Fruit fly (Drosophila melanogaster): ENCODE measurements around the gene DIP-kappa.
A peak's percentile ranks its signal among the peaks of the same experiment; 100 is the strongest.

Gene DIP-kappa

DNA sequence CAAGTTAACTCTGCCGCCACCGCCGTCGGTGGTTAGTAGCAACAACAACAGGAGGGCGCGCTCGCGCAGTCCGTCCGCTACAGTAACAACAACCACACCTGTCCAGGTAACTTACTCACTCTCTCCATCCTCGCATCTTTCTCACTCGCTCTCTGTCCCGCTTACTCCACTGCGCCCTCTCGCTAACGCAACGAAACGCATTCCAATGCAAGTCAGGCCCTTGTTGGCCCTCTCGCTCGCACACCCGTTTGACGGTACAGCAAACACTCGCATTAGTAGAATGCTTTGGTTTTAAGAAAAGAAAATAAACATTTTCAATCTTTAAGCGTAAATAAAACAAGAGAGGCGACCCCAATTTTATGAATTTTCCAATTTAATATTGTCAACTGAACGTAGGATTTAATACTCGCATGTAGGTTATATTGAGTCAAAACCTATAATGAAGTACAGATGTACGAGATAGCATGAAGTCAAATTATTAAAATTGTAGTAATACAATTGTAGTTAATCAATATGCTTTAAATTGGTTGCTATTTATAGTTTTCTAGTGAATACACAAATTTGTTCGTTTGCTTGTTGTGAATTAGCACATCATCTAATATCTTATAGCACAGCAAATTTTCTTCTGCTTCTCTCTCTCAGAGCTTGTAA is 51.0 kb downstream of the DIP-kappa start:
- peak; percentile 20 for TF ChIP-seq CG33017 (tag; optimal IDR thresholded peaks at IDR 0.05)
- no peak for TF ChIP-seq cic (GFP tag; optimal IDR thresholded peaks at IDR 0.05)

DNA sequence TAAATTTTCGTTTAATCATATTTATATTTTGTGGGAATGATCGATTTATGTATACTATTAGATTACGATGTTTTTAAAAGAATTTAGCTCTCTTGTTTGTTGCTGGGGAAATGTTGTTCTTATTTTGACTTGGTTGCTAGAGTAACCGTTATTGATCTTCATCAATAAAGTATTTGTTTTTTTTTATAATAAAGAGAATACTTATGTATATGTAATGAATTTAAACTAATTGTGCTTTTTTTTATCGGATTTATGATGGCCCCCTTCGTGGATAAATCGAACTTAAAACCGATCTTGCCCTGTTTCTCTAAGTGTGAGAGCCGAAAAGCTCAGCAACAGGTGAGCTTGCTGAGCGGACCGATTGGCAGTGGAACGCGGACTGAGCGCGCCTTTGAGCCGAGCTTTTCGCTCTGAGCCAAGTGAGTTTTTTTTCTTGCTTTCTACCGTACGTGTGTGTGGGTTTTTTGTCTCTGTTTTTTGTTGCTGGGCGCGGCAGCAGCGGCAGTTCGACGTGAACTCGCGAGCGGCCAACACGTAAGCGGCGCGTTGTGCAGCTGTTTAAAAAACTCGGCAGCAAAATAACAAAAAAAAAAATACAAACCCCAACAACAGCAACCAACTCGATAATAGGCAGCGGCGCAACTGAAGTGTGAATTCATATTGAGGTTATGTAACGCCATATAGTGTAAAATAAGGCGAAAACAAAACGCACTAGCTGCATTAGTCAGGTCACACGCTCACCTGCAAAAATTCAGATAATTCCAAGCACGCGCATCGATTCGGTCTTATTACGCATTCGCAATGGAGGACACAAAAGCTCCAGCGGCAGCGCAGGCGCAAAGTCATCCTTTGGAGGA is 51.9 kb downstream of the DIP-kappa start, which contains the start of gene CG18507:
TSS of gene CG18507 (plus strand) at position 501 of the 857 bp plus-strand sequence.
- TF ChIP-seq Hr96 (GFP tag; optimal IDR thresholded peaks at IDR 0.05) (peak; percentile 4), cic (GFP tag; optimal IDR thresholded peaks at IDR 0.05) (no peak), CG33017 (tag; optimal IDR thresholded peaks at IDR 0.05) (no peak), CG11617 (GFP tag; optimal IDR thresholded peaks at IDR 0.05) (no peak), kay (GFP tag; ENCODE audit: borderline replicate concordance) (no peak), tj (GFP tag; optimal IDR thresholded peaks at IDR 0.05) (no peak), CG7101 (tag; optimal IDR thresholded peaks at IDR 0.05) (no peak), pad (GFP tag; optimal IDR thresholded peaks at IDR 0.05) (no peak), Mnt (GFP tag; optimal IDR thresholded peaks at IDR 0.05) (no peak), bab1 (GFP tag; optimal IDR thresholded peaks at IDR 0.05) (peak; percentile 30), ovo (GFP tag; optimal IDR thresholded peaks at IDR 0.05) (no peak), toe (GFP tag; optimal IDR thresholded peaks at IDR 0.05) (no peak)

DNA sequence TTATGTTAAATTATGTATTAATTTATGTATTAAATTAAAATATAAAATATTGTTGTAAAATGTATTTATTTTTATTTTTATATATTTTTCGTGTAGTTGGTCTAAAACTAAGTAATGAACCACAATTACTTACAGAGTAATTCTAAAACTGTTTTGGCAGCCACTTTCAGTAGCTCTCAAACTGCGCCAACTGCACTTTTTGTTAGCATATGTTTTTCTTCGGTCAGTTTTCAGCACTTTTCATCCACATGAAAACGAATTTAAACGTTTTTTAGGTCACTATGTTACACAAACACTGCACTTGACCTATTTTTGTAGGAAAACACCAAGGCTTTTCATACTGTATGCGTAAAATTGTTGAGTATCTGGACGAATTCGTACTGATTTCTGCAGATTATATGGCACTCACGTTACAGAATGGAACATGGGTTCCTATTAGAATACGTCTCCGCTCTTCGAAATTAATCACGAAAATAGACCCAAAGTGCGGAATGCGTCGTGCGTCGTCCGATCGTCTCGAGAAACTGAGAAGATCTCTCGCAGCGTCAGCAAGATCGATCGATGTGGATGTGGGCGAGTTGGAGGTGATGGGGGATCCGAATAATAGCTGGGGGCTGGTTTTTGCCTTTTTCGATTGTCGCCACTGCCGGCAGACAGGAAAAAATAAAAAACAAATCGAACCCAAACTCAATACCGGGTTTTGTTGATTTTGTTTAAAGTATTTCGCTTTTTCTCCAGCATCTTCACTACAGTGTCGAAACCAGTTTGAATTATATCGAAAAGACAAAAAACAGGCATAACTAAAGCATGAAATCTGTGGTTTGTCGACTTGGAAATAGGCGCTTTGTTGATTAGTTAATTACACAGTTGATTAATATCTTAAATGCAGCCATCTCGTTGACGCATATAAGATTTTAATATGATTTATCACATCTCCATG is 75.0 kb downstream of the DIP-kappa start, which contains the start of gene ics:
TSS of gene ics (minus strand) at position 716 of the 940 bp plus-strand sequence.
- TF ChIP-seq Clk (GFP tag; optimal IDR thresholded peaks at IDR 0.05) (no peak), kay (GFP tag; ENCODE audit: borderline replicate concordance) (peak; percentile 18), CG5204 (GFP tag; optimal IDR thresholded peaks at IDR 0.05) (no peak), cnc (optimal IDR thresholded peaks at IDR 0.05) (no peak), CG33017 (tag; optimal IDR thresholded peaks at IDR 0.05) (no peak), Crg-1 (GFP tag; optimal IDR thresholded peaks at IDR 0.05) (no peak)

DNA sequence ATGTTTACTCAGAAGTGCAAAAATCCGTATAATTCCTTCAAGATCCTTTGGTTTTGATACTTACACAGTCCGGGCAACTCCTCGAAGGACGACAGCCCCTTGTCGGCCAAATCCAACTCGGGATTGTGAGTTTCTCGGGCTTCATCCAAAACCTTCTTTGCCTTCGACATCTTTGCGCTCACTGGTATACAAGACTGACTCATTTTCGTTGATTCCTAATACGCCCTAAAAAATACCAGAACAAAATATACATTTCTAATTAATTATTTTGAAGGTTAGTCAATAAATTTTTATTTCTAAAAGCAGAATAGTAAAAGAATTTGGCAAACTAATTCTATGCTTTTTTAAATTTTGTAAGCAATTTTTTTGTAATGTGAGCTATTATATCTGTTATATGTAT is 76.1 kb downstream of the DIP-kappa start:
- TF ChIP-seq CG11617 (GFP tag; optimal IDR thresholded peaks at IDR 0.05) (no peak), pad (GFP tag; optimal IDR thresholded peaks at IDR 0.05) (no peak), Hr96 (GFP tag; optimal IDR thresholded peaks at IDR 0.05) (no peak), CG1620 (GFP tag; optimal IDR thresholded peaks at IDR 0.05) (no peak), kay (GFP tag; ENCODE audit: borderline replicate concordance) (peak; percentile 91), tj (GFP tag; optimal IDR thresholded peaks at IDR 0.05) (no peak), CG5204 (GFP tag; optimal IDR thresholded peaks at IDR 0.05) (no peak)

DNA sequence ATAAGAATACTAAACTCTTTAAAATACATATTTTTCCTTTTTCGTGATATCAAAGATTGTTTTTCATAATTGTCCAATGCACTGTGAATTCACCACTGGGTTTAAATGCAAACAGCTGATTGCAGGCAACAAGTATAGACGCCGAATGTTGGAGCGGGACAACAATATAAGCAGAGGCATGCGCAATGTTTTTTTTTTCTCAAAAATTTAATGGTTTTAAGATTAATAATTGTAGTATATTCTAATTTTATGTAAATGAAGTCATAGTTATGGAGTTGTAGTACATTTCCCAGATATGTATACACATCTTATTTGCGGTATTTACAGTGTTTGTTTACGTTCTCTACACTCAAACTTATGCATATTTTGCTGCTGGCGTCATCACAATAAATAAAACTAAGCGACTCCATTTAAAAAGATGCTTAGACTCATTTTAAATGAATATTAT is 76.6 kb downstream of the DIP-kappa start:
- TF ChIP-seq Mnt (GFP tag; optimal IDR thresholded peaks at IDR 0.05) (peak; percentile 39), bab1 (GFP tag; optimal IDR thresholded peaks at IDR 0.05) (peak; percentile 34), kay (GFP tag; ENCODE audit: borderline replicate concordance) (peak; percentile 79), tj (GFP tag; optimal IDR thresholded peaks at IDR 0.05) (peak; percentile 68), Crg-1 (GFP tag; optimal IDR thresholded peaks at IDR 0.05) (no peak), CG1620 (GFP tag; optimal IDR thresholded peaks at IDR 0.05) (no peak)

DNA sequence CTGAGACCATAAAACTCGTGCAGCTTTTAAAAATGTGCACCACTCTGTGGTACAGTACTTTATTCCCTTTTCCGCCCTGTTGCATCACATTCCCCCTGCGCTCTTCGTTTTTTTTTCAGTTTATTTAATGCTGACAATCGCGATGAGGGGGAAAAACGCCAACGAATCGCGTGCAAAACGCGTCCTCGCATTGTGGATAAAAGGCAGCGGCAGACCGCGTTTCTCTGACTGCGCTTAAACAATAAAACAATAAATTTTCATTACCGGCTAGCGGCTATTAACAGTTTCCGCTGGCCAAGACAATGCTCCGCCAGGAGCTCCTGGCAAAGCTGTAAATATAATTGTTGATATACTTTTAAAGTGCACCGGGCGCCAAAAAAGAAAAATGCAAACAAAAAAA is 87.2 kb downstream of the DIP-kappa start:
- no peak for TF ChIP-seq CG33017 (tag; optimal IDR thresholded peaks at IDR 0.05)
- TF ChIP-seq CG1620 (GFP tag; optimal IDR thresholded peaks at IDR 0.05) = no peak
- TF ChIP-seq Mnt (GFP tag; optimal IDR thresholded peaks at IDR 0.05) = no peak
- TF ChIP-seq CG14711 (tag; optimal IDR thresholded peaks at IDR 0.05) = no peak
- TF ChIP-seq CG12768 (GFP tag; optimal IDR thresholded peaks at IDR 0.05) = no peak
- no peak for TF ChIP-seq pad (GFP tag; optimal IDR thresholded peaks at IDR 0.05)
